Worm (Caenorhabditis elegans): ENCODE measurements around the gene zip-10.

DNA sequence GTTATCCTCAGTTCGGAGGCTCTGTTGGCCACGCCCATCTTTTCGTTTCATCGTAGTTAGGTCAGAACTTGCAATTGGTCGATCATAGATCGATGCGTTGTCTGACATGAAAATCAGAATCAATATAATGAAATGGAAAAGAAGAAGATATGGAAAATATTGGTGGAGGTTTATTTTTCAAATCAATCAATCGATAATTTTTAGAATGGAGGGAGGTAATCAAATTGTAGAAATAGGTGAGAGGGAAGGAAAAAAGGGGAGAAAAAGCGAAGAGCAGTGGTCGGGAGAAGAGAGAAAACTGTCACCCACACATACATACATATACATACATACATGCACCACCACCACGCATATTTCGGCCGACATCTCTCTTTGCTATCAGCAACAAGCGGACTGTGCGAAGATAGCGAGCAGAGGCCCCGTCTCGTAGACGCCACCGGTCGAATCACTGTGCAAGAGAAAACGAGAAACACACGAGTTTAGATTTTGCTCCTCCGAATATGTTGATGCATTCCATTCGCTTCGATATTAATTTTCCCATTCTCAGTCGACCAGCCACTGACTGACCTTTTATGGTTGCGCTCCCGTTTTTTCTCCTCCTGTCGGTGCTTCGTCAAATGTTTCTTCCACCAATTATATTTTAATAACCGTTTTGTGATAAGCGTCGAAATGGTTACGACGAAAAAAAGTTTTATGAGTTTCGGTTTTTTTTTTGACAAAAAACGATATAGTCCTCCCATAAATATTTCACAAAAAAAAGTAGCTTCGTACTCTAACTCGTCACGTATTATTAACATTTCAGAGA is 21.1 kb downstream of the zip-10 start, which contains the start of gene F35B12.10:
- no peak for TF ChIP-seq nhr-11 (tag; optimal IDR thresholded peaks at IDR 0.05)
- TF ChIP-seq egl-27 (tag; optimal IDR thresholded peaks at IDR 0.05) = no peak
- no peak for TF ChIP-seq F16B12.6 (tag; optimal IDR thresholded peaks at IDR 0.05)
- no peak for TF ChIP-seq ama-1 (optimal IDR thresholded peaks at IDR 0.05)
- TF ChIP-seq lin-39 (tag; optimal IDR thresholded peaks at IDR 0.05) = no peak
- TF ChIP-seq nhr-28 (tag; optimal IDR thresholded peaks at IDR 0.05) = no peak
- no peak for TF ChIP-seq zag-1 (tag; optimal IDR thresholded peaks at IDR 0.05)

All from whole organism, L1 larva.